Worm (Caenorhabditis elegans): Measurements from ENCODE around the gene T10H4.13.

T10H4.13 gene

DNA sequence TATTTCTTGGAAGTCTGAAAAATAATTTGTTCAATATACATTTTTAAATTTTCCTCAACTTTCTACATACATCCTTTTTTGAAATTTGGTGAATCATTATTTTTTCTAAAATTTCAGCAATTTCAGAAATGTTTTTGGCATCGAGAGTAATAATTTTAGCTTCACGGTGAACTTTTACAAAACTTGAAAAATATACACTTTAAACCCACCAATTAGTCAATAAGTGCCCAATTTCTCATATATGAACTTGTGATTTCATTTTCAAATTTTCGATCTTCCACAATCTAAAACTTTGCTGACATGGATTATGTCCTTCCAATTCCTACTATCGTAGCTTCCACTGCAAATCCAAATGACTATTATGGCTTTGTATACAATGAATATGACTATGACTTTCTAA is 43.6 kb downstream of the T10H4.13 start, which contains the start of gene srw-24:
TSS of gene srw-24 (plus strand) at position 301 of the 400 bp plus-strand sequence.
- TF ChIP-seq mls-2 (tag; optimal IDR thresholded peaks at IDR 0.05), result no peak
- TF ChIP-seq pha-4 (tag; optimal IDR thresholded peaks at IDR 0.05), result no peak
- TF ChIP-seq unc-120 (tag; optimal IDR thresholded peaks at IDR 0.05; ENCODE audit: poor library complexity, severe bottlenecking), result no peak
- no peak for TF ChIP-seq blmp-1 (tag; optimal IDR thresholded peaks at IDR 0.05)
- TF ChIP-seq elt-1 (tag; optimal IDR thresholded peaks at IDR 0.05; ENCODE audit: borderline replicate concordance, insufficient read depth), result no peak
- no peak for TF ChIP-seq ham-2 (GFP tag; optimal IDR thresholded peaks at IDR 0.05)
- no peak for TF ChIP-seq cnd-1 (tag; optimal IDR thresholded peaks at IDR 0.05)
- no peak for TF ChIP-seq sem-2 (GFP tag; optimal IDR thresholded peaks at IDR 0.05)
- TF ChIP-seq lin-32 (GFP tag; optimal IDR thresholded peaks at IDR 0.05), result no peak
- TF ChIP-seq unc-39 (tag; optimal IDR thresholded peaks at IDR 0.05), result no peak

DNA sequence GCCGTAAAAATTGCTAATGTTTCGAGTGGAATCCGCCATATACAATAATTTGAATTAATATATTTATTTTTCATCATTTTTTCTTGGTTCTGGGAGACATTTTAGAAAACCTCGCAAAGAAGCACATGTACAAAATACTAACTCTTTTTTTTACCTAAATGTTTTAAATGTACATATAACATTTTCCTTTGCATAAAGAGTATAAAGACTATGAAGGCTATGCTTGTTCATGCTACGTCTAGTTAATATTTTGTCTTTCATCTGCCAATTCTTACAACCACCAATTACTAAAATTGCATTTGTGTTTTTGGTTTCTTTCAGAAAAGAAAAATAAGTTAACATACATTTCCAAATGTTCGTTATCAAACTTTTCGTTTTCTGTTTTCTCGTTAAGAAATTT is 46.0 kb downstream of the T10H4.13 start, which contains the start of gene irld-25:
TSS of gene irld-25 (plus strand) at position 301 of the 400 bp plus-strand sequence.
- TF ChIP-seq sem-2 (GFP tag; optimal IDR thresholded peaks at IDR 0.05) (no peak), zip-8 (tag; optimal IDR thresholded peaks at IDR 0.05) (no peak), mab-5 (tag; optimal IDR thresholded peaks at IDR 0.05) (no peak), lsy-2 (tag; optimal IDR thresholded peaks at IDR 0.05) (no peak), snpc-4 (tag; optimal IDR thresholded peaks at IDR 0.05) (no peak), nhr-2 (tag; optimal IDR thresholded peaks at IDR 0.05) (no peak), blmp-1 (tag; optimal IDR thresholded peaks at IDR 0.05) (no peak), pha-4 (tag; optimal IDR thresholded peaks at IDR 0.05) (no peak), ceh-39 (tag; optimal IDR thresholded peaks at IDR 0.05) (no peak), flh-1 (GFP tag; optimal IDR thresholded peaks at IDR 0.05) (no peak), hlh-1 (tag; optimal IDR thresholded peaks at IDR 0.05) (no peak), ham-2 (GFP tag; optimal IDR thresholded peaks at IDR 0.05) (no peak), unc-62 (GFP tag; optimal IDR thresholded peaks at IDR 0.05) (no peak), ceh-43 (GFP tag; optimal IDR thresholded peaks at IDR 0.05) (no peak), unc-39 (tag; optimal IDR thresholded peaks at IDR 0.05) (no peak), nhr-237 (tag; optimal IDR thresholded peaks at IDR 0.05) (no peak), drap-1 (GFP tag; optimal IDR thresholded peaks at IDR 0.05) (no peak)

DNA sequence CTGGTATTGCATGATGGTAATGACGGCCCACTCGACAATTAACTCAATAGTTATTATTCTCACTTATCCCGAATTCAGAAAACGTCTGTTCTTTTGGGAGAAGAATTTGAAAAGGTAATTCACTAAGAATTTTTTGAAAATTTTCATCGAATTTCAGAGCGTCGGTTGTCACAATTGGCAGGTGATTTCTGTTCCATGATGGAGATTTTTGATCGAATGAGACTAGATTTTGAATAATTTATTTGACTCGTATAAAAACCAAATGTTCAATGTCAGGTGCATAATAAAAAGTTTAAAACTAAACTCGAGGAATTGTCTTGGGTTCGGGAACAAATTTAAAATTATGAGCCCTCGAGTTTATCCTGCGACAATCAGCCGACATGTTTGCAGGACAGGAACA is 50.6 kb downstream of the T10H4.13 start, which contains the start of gene sri-25:
TSS of gene sri-25 (plus strand) at position 301 of the 400 bp plus-strand sequence.
- TF ChIP-seq ceh-43 (GFP tag; optimal IDR thresholded peaks at IDR 0.05), result no peak

All from whole organism, mixed stage, embryonic.